Fruit fly (Drosophila melanogaster): ENCODE measurements around the gene und.

- TF ChIP-seq Pif1B (GFP tag; optimal IDR thresholded peaks at IDR 0.05), result no peak
- TF ChIP-seq CG10348 (GFP tag; IDR thresholded peaks at IDR 0.05), result no peak
- TF ChIP-seq Snoo (tag; optimal IDR thresholded peaks at IDR 0.05), result no peak
- no peak for TF ChIP-seq CG34367 (tag; optimal IDR thresholded peaks at IDR 0.05)
- TF ChIP-seq fd96Ca (GFP tag; IDR thresholded peaks at IDR 0.05), result no peak
Observed at dm6 chr2L:9768735-9769134, 5.6 kb downstream of the und start, which contains the start of gene CG17633.
